Fruit fly (Drosophila melanogaster) whole organism, larva: Measurements from ENCODE around the gene CG5808.

Source experiments
- noc ChIP-seq: fragments of 200-800 bp; sonication (Bioruptor generic); optimal IDR thresholded peaks from 3 replicates; lab custom pipeline; 2019; ENCODE audit warnings: missing biosample characterization, mild to moderate bottlenecking, missing genetic modification characterization, moderate library complexity

CG5808 gene

dm6 chr3R:24816993-24817854, at the start of gene CG5808, which contains the start of gene Saf-B:
CG5808 (minus strand) TSS chr3R:24817007.
Saf-B (plus strand) TSS chr3R:24817464.
- TF ChIP-seq noc (tag; lab: Kevin White, UChicago) = no peak

dm6 chr3R:24864719-24865400, 48.1 kb upstream of the CG5808 start, which contains the start of the genes Srg1 and Elal:
Srg1 (minus strand) TSS chr3R:24864732.
Elal (plus strand) TSS chr3R:24865350.
- peak; percentile 83 for TF ChIP-seq noc (tag; lab: Kevin White, UChicago)

- no peak for TF ChIP-seq noc (tag; lab: Kevin White, UChicago)
Observed at dm6 chr3R:24863894-24864293, 47.1 kb upstream of the CG5808 start.

dm6 chr3R:24862574-24863089, 45.8 kb upstream of the CG5808 start, which contains the start of gene CG7016:
CG7016 (plus strand) TSS chr3R:24862931.
- no peak for TF ChIP-seq noc (tag; lab: Kevin White, UChicago)

- TF ChIP-seq noc (tag; lab: Kevin White, UChicago) = no peak
Observed at dm6 chr3R:24862065-24862464, 45.3 kb upstream of the CG5808 start, which contains the start of gene CG13640. CG13640 (minus strand) TSS chr3R:24862165.

- no peak for TF ChIP-seq noc (tag; lab: Kevin White, UChicago)
Observed at dm6 chr3R:24860316-24860826, 43.6 kb upstream of the CG5808 start, which contains the start of gene CG13639. CG13639 (minus strand) TSS chr3R:24860366.

- no peak for TF ChIP-seq noc (tag; lab: Kevin White, UChicago)
Observed at dm6 chr3R:24859701-24860100, 42.9 kb upstream of the CG5808 start, which contains the start of gene ppk22. ppk22 (minus strand) TSS chr3R:24859801.

dm6 chr3R:24857459-24857858, 40.7 kb upstream of the CG5808 start, which contains the start of gene CAH4:
CAH4 (minus strand) TSS chr3R:24857559.
- no peak for TF ChIP-seq noc (tag; lab: Kevin White, UChicago)

dm6 chr3R:24856143-24856542, 39.3 kb upstream of the CG5808 start, which contains the start of gene HDAC11:
HDAC11 (minus strand) TSS chr3R:24856243.
- no peak for TF ChIP-seq noc (tag; lab: Kevin White, UChicago)

dm6 chr3R:24851429-24851828, 34.6 kb upstream of the CG5808 start, which contains the start of gene Nct:
Nct (plus strand) TSS chr3R:24851601.
- TF ChIP-seq noc (tag; lab: Kevin White, UChicago) = no peak

dm6 chr3R:24850420-24850819, 33.6 kb upstream of the CG5808 start, which contains the start of gene CG7006:
CG7006 (plus strand) TSS chr3R:24850627.
- TF ChIP-seq noc (tag; lab: Kevin White, UChicago) = no peak

dm6 chr3R:24845952-24846848, 29.4 kb upstream of the CG5808 start:
- no peak for TF ChIP-seq noc (tag; lab: Kevin White, UChicago)

- peak; percentile 56 for TF ChIP-seq noc (tag; lab: Kevin White, UChicago)
Observed at dm6 chr3R:24845148-24845547, 28.3 kb upstream of the CG5808 start.

dm6 chr3R:24841635-24842034, 24.8 kb upstream of the CG5808 start, which contains the start of gene Esp:
Esp (plus strand) TSS chr3R:24841935.
- no peak for TF ChIP-seq noc (tag; lab: Kevin White, UChicago)
